Fruit fly (Drosophila melanogaster): Measurements from ENCODE around the gene CG31463.

DNA sequence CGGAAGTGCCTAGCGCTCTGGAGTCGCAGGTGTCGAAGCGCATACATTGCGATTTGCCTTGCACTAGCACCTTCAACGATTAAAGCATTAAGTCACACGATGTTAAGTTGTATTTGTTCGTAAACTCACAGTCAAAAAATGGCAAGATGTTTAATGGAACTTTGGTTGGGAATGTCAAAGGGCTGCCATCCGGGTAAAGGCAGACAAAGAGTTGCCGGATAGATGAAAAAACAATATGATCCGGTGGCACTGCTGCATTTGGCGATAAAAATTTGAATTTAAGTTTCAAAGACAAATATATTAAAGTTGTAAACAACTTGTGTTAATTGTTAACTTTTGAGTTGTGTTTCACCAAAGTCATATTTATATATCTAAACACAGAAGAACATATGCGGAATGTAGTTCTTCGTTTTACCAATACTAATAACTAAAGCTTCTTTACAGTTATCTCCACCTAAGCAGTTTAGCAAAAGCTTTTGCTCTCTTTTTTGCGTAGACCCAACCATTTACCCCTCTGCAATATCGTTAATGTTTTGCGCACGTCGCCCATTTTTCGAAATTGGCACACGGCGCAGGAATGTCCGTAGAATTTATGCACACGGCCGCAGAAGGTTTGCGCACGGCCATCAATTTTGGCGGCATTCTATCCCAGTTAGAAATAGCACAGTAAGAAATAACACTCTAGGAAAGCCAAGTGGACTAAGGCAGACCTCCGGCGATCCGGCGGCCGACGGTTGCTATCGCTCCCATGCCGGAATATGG is 24.4 kb downstream of the CG31463 start, which contains the start of gene Coq2:
- TF ChIP-seq rn (GFP tag; IDR thresholded peaks at IDR 0.05) (no peak), fd96Ca (GFP tag; IDR thresholded peaks at IDR 0.05) (no peak), CG15710 (tag; optimal IDR thresholded peaks at IDR 0.05) (no peak), D1 (tag; optimal IDR thresholded peaks at IDR 0.05) (no peak), CG9948 (tag; optimal IDR thresholded peaks at IDR 0.05) (no peak)
